Worm (Caenorhabditis elegans): Measurements from ENCODE around the gene clec-242.

- TF ChIP-seq xnd-1 (tag; optimal IDR thresholded peaks at IDR 0.05): no peak
- TF ChIP-seq let-526 (GFP tag; IDR thresholded peaks at IDR 0.05): no peak
- no peak for TF ChIP-seq gei-17 (GFP tag; optimal IDR thresholded peaks at IDR 0.05)
- TF ChIP-seq ets-4 (GFP tag; optimal IDR thresholded peaks at IDR 0.05): no peak
- TF ChIP-seq D2030.7 (GFP tag; IDR thresholded peaks at IDR 0.05): no peak
These were observed 25.0 kb downstream of the clec-242 start, which contains the start of gene srh-109 for ce11 chrV:17220345-17220744.
